Fruit fly (Drosophila melanogaster): ENCODE measurements around the gene CG11885.

The CG11885 gene

DNA sequence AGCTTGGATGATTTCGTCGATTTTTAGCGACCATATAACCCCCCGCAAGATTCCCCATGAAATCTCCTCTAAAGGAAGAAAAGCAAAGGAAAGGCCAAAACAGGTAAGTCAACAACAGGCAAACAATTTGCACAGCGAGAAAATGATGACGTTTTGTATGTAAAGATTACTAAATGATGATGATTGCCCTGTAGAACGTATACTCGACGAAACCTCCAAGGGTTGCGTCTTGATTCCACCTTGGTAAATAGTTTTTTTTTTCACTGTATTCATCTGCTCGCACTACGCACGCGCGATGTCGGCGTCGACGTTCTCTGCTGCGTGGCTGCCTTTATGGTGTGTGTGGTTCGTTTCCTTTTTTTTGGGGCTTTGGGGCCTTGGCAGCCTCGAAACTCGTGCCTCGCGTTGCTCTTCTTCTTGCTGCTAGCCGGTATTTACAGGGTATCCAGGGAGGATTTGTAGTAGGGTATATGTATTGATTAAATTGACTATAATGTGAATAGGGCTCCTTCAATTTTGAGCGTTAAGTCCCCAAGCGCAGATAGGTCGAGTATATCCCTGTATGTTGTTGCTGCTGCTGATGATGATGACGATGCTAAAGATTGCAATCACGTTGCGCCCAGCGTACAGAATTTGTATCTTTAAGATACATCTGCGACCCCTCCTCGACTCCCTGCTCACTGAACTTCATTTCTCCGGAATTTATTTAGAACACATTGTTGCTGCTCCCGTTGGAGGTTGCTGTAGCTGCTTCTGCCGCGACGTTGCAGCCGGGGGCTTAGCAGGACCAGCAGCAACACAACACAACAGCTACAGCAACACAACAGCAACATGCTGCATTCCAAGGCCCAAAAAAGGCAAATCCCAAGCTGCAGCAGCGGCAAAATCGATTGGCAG lies 6.3 kb upstream of the CG11885 start (continued):
- TF ChIP-seq bsh (GFP tag; optimal IDR thresholded peaks at IDR 0.05) (peak; percentile 30 to 74), Dp (GFP tag; optimal IDR thresholded peaks at IDR 0.05) (no peak), rib (GFP tag; IDR thresholded peaks at IDR 0.05) (no peak), Optix (GFP tag; IDR thresholded peaks at IDR 0.05) (no peak), CG11456 (GFP tag; IDR thresholded peaks at IDR 0.05) (no peak), cato (GFP tag; optimal IDR thresholded peaks at IDR 0.05; ENCODE audit: borderline replicate concordance) (no peak), CG4282 (GFP tag; optimal IDR thresholded peaks at IDR 0.05) (no peak), CG8281 (tag; optimal IDR thresholded peaks at IDR 0.05) (no peak), Dad (GFP tag; optimal IDR thresholded peaks at IDR 0.05) (no peak), HLH3B (GFP tag; IDR thresholded peaks at IDR 0.05) (no peak; the same call in 1 of the 2 replicates), Meics (GFP tag; optimal IDR thresholded peaks at IDR 0.05) (no peak), chinmo (GFP tag; IDR thresholded peaks at IDR 0.05; ENCODE audit: partially characterized antibody) (no peak), CG17912 (GFP tag; optimal IDR thresholded peaks at IDR 0.05) (no peak), Chrac-16 (GFP tag; optimal IDR thresholded peaks at IDR 0.05) (peak; percentile 22), lilli (GFP tag; optimal IDR thresholded peaks at IDR 0.05) (peak; percentile 6), CG10267 (tag; optimal IDR thresholded peaks at IDR 0.05) (peak; percentile 3), kay (GFP tag; optimal IDR thresholded peaks at IDR 0.05) (no peak), Hand (GFP tag; optimal IDR thresholded peaks at IDR 0.05) (no peak), CG11093 (GFP tag; IDR thresholded peaks at IDR 0.05) (no peak), gro (GFP tag; optimal IDR thresholded peaks at IDR 0.05) (no peak), CG6683 (GFP tag; optimal IDR thresholded peaks at IDR 0.05) (no peak), HLH4C (GFP tag; IDR thresholded peaks at IDR 0.05; ENCODE audit: partially characterized antibody) (no peak), CG5180 (GFP tag; optimal IDR thresholded peaks at IDR 0.05) (no peak), CG7745 (tag; optimal IDR thresholded peaks at IDR 0.05) (no peak), bigmax (GFP tag; optimal IDR thresholded peaks at IDR 0.05) (no peak), Opbp (GFP tag; IDR thresholded peaks at IDR 0.05; ENCODE audit: partially characterized antibody) (no peak), shn (GFP tag; optimal IDR thresholded peaks at IDR 0.05) (peak; percentile 30), Xbp1 (GFP tag; optimal IDR thresholded peaks at IDR 0.05) (peak; percentile 27), CG2199 (GFP tag; IDR thresholded peaks at IDR 0.05) (no peak), usp (GFP tag; optimal IDR thresholded peaks at IDR 0.05) (no peak), CG2678 (tag; optimal IDR thresholded peaks at IDR 0.05) (no peak), Trl (optimal IDR thresholded peaks at IDR 0.05) (no peak), Trl (GFP tag; optimal IDR thresholded peaks at IDR 0.05) (no peak), CG31441 (GFP tag; IDR thresholded peaks at IDR 0.05) (no peak), Dll (GFP tag; IDR thresholded peaks at IDR 0.05; ENCODE audit: partially characterized antibody) (no peak), gcm2 (GFP tag; optimal IDR thresholded peaks at IDR 0.05) (no peak), CG16815 (GFP tag; optimal IDR thresholded peaks at IDR 0.05) (peak; percentile 16), CG11723 (GFP tag; optimal IDR thresholded peaks at IDR 0.05) (no peak), zf30C (GFP tag; optimal IDR thresholded peaks at IDR 0.05) (peak; percentile 71), bcd (GFP tag; optimal IDR thresholded peaks at IDR 0.05) (peak; percentile 12), Blimp-1 (GFP tag; optimal IDR thresholded peaks at IDR 0.05) (peak; percentile 23), sim (GFP tag; IDR thresholded peaks at IDR 0.05) (no peak), cg (GFP tag; optimal IDR thresholded peaks at IDR 0.05) (no peak), unpg (GFP tag; optimal IDR thresholded peaks at IDR 0.05) (no peak), Fer1 (GFP tag; optimal IDR thresholded peaks at IDR 0.05) (no peak), fu2 (GFP tag; optimal IDR thresholded peaks at IDR 0.05) (no peak), ewg (GFP tag; optimal IDR thresholded peaks at IDR 0.05) (peak; percentile 20), CG12104 (GFP tag; optimal IDR thresholded peaks at IDR 0.05) (no peak), CG15514 (GFP tag; optimal IDR thresholded peaks at IDR 0.05) (no peak)

Measured in whole organism, embryonic.